Worm (Caenorhabditis elegans): ENCODE data around the gene str-250.

Gene str-250

DNA sequence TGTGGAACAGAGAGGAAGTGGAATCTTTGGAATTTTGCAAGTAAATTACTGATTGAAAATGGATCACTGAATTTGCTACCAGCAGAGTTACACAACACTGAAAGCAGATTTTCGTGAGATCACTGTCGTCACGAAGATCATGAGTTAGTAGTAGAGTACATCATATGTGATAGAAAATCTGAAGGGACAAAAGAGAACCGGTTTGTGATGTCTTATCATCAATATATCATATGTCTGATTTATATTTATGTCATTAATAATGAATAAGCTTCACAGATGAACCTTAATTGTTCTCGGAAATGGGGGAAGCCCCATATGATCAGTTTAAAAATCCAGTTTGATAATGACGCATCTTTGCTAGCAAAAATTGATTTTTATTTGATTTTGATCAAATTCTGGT, 17.6 kb downstream of the str-250 start:
- TF ChIP-seq unc-3 (GFP tag; conservative IDR thresholded peaks at IDR 0.05) (no peak), unc-3 (tag; optimal IDR thresholded peaks at IDR 0.05) (no peak), ceh-45 (GFP tag; IDR thresholded peaks at IDR 0.05) (no peak), unc-86 (tag; optimal IDR thresholded peaks at IDR 0.05) (no peak), fkh-10 (GFP tag; optimal IDR thresholded peaks at IDR 0.05) (no peak), eyg-1 (tag; optimal IDR thresholded peaks at IDR 0.05) (no peak), ceh-34 (tag; optimal IDR thresholded peaks at IDR 0.05) (no peak), F13H6.1 (tag; optimal IDR thresholded peaks at IDR 0.05) (no peak), nhr-232 (tag; optimal IDR thresholded peaks at IDR 0.05) (no peak), ceh-19 (GFP tag; optimal IDR thresholded peaks at IDR 0.05) (no peak), pros-1 (tag; optimal IDR thresholded peaks at IDR 0.05) (no peak), ceh-9 (tag; optimal IDR thresholded peaks at IDR 0.05) (no peak), C38D4.7 (GFP tag; optimal IDR thresholded peaks at IDR 0.05) (no peak), ceh-6 (GFP tag; optimal IDR thresholded peaks at IDR 0.05) (no peak), ets-4 (tag; optimal IDR thresholded peaks at IDR 0.05) (no peak)

DNA sequence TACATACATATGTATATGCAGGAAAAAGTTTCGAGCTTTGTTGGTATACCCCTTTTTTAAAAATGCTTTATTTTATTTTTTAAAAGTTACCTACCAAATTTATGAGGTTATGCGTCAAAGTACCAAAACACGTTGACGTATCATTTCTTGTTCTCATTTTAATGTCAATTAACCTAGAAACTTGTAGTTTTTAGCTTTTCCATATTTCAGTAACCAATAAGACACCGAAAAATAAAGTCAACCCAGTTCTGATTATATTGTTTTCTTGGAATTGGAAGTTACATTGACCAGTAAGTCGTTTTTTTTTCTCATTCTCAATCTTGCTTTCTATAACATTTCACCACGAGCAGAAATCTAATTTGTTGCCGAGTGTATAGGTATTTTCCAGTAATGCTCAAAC, 18.4 kb downstream of the str-250 start, which contains the start of gene srw-145:
srw-145 (plus strand) TSS at position 301 of the 400 bp plus-strand sequence.
- TF ChIP-seq F13H6.1 (tag; optimal IDR thresholded peaks at IDR 0.05) (no peak), fax-1 (tag; optimal IDR thresholded peaks at IDR 0.05) (no peak), unc-3 (GFP tag; conservative IDR thresholded peaks at IDR 0.05) (no peak), unc-3 (tag; optimal IDR thresholded peaks at IDR 0.05) (no peak), ceh-34 (tag; optimal IDR thresholded peaks at IDR 0.05) (no peak), ets-4 (tag; optimal IDR thresholded peaks at IDR 0.05) (no peak), hlh-6 (tag; optimal IDR thresholded peaks at IDR 0.05) (no peak), eyg-1 (tag; optimal IDR thresholded peaks at IDR 0.05) (no peak), pha-4 (tag; optimal IDR thresholded peaks at IDR 0.05) (no peak), madf-2 (tag; optimal IDR thresholded peaks at IDR 0.05) (no peak), Y22D7AL.16 (tag; optimal IDR thresholded peaks at IDR 0.05) (no peak), mec-3 (tag; optimal IDR thresholded peaks at IDR 0.05; ENCODE audit: borderline replicate concordance) (no peak), odd-2 (tag; optimal IDR thresholded peaks at IDR 0.05) (no peak), elt-2 (tag; optimal IDR thresholded peaks at IDR 0.05) (no peak), nhr-11 (tag; optimal IDR thresholded peaks at IDR 0.05) (no peak), ceh-45 (GFP tag; IDR thresholded peaks at IDR 0.05) (no peak), tbx-7 (tag; optimal IDR thresholded peaks at IDR 0.05) (no peak), ceh-2 (tag; optimal IDR thresholded peaks at IDR 0.05) (no peak), ceh-31 (tag; optimal IDR thresholded peaks at IDR 0.05) (no peak), unc-55 (GFP tag; optimal IDR thresholded peaks at IDR 0.05) (no peak), hlh-15 (tag; optimal IDR thresholded peaks at IDR 0.05) (no peak)

DNA sequence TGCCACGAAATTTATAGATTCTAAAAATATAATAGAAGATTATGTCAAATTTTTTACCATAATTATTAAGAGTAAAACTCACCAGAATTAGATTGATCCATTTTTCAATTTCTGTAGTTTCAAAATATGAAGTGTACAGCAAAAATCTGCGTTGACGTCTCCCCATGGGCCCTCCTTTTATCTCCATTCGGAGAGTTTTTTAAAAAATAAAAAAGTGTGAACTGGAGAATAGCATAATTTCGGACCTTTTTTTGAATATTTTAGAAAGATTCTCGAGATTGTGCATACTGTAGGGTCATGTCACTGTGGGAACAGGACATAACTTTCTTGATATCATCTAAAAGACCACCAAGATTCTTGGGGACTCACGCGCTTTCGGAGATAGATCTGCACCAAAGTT, 23.6 kb downstream of the str-250 start, which contains the start of gene dpr-1:
dpr-1 (minus strand) TSS at position 101 of the 400 bp plus-strand sequence.
- TF ChIP-seq sox-4 (tag; optimal IDR thresholded peaks at IDR 0.05), result no peak
- no peak for TF ChIP-seq sox-2 (GFP tag; IDR thresholded peaks at IDR 0.05)
- TF ChIP-seq hlh-13 (GFP tag; optimal IDR thresholded peaks at IDR 0.05), result no peak
- TF ChIP-seq nhr-232 (tag; optimal IDR thresholded peaks at IDR 0.05), result no peak
- no peak for TF ChIP-seq pat-9 (tag; optimal IDR thresholded peaks at IDR 0.05)

DNA sequence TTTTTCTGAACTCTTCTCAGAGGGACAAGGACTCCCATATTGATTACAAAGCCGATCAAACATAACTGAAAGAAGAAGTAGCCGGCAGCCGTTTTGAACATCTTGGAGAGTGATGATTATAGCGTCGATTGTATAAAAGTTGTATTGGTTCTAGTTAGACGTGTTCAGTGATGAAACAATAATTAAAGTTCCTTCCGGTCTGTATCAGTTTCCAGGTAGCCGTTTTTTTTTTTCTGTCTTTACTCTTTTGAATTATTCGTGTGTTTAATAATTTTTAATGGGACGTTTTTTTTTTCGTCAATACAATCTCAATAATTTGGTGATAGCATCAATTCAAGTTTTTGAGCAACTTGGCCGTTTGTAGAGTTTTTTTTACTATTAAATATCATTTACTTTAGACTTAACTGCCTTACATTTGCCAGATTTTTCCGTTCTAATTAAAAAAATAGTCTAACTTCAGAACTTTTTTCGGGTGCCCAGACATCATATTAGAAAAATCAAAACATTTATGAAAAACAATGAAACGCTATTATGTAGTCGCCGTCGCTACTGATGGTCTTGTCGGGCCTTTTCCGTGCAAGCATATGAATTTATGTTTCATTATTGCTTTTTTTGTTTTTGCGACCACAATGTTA, 28.1 kb downstream of the str-250 start, which contains the start of the genes srx-10 and clec-226:
srx-10 (minus strand) TSS at position 101 of the 635 bp plus-strand sequence.
clec-226 (plus strand) TSS at position 585 of the 635 bp plus-strand sequence.
- TF ChIP-seq tbx-2 (tag; optimal IDR thresholded peaks at IDR 0.05), result no peak
- TF ChIP-seq ceh-31 (tag; optimal IDR thresholded peaks at IDR 0.05), result no peak
- no peak for TF ChIP-seq F13H6.1 (tag; optimal IDR thresholded peaks at IDR 0.05)
- no peak for TF ChIP-seq pha-4 (tag; optimal IDR thresholded peaks at IDR 0.05)
- no peak for TF ChIP-seq T23F11.4 (GFP tag; optimal IDR thresholded peaks at IDR 0.05)
